Worm (Caenorhabditis elegans) whole organism, early embryonic: ENCODE data around the gene yju-2.

Source experiments
- ama-1 ChIP-seq: fragments of 150-350 bp; optimal IDR thresholded peaks from 2 replicates; lab custom pipeline; 2014
- scrt-1 ChIP-seq: fragments of 200-800 bp; sonication (Bioruptor generic); IDR thresholded peaks from 2 replicates; pipeline ENCODE4 v1.3.6; 2022; ENCODE audit warnings: missing genetic modification characterization, missing compliant biosample characterization
- tbx-11 ChIP-seq: fragments of 200-800 bp; sonication (Bioruptor generic); IDR thresholded peaks from 2 replicates; pipeline ENCODE4 v1.3.6; 2022; ENCODE audit warnings: missing genetic modification characterization, missing compliant biosample characterization
- tbx-37 ChIP-seq: fragments of 200-800 bp; sonication (Bioruptor generic); conservative IDR thresholded peaks from 2 replicates; pipeline ENCODE4 v1.3.6; 2022; ENCODE audit warnings: missing genetic modification reagents, missing genetic modification characterization, missing compliant biosample characterization
- tra-4 ChIP-seq: sonication (generic microtip); optimal IDR thresholded peaks from 2 replicates; lab custom pipeline; 2017; ENCODE audit warnings: missing genetic modification characterization, missing compliant biosample characterization

DNA sequence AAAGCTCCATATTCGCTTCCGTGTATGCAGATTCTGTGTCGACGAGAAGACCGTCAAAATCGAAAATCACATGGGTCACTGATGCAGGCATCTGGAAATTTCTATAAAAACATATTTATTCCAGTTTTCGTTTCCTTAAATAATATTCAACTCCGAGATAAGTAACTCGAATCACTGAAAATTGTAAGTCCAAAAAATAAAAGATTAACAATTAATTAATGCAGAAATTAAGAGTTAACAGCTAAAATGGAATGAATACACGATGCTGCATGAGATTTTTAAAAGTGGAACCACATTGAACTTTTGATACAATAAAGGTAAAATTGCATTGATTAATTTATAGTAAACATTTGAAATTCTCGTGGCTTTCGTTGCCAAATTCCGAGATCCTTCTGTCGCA, 46.7 kb downstream of the yju-2 start, which contains the start of gene R151.10:
- TF ChIP-seq ama-1 (no peak), scrt-1 (no peak), tra-4 (tag; lab: Kevin White, UChicago) (no peak), tbx-37 (no peak), tbx-11 (GFP tag; lab: Robert Waterston, UW) (no peak)
